Worm (Caenorhabditis elegans) whole organism, mixed stage, embryonic: ENCODE results near the gene arl-3.

ENCODE experiments used
- M03D4.4 ChIP-seq: sonication (generic microtip); optimal IDR thresholded peaks from 2 replicates; lab custom pipeline; 2017; ENCODE audit warnings: mild to moderate bottlenecking, missing genetic modification characterization, missing compliant biosample characterization
- elt-1 ChIP-seq: sonication (generic microtip); optimal IDR thresholded peaks from 2 replicates; lab custom pipeline; 2017; ENCODE audit warnings: missing genetic modification characterization, mild to moderate bottlenecking, missing compliant biosample characterization, antibody characterized with exemption, moderate library complexity, borderline replicate concordance; ENCODE audit not compliant: insufficient read depth
- elt-3 ChIP-seq: fragments of 150-350 bp; optimal IDR thresholded peaks from 2 replicates; lab custom pipeline; 2014; ENCODE audit warnings: missing biosample characterization, missing genetic modification characterization
- lin-13 ChIP-seq: fragments of 150-350 bp; optimal IDR thresholded peaks from 2 replicates; lab custom pipeline; 2014; ENCODE audit warnings: missing biosample characterization, missing genetic modification characterization
- lsy-2 ChIP-seq: fragments of 150-350 bp; optimal IDR thresholded peaks from 2 replicates; lab custom pipeline; 2014; ENCODE audit warnings: missing biosample characterization, missing genetic modification characterization
- mep-1 ChIP-seq: fragments of 150-350 bp; optimal IDR thresholded peaks from 2 replicates; lab custom pipeline; 2017; ENCODE audit warnings: missing biosample characterization, missing genetic modification reagents, missing genetic modification characterization, inconsistent platforms
- nhr-76 ChIP-seq: sonication (generic microtip); optimal IDR thresholded peaks from 2 replicates; lab custom pipeline; 2017; ENCODE audit warnings: missing biosample characterization, missing genetic modification characterization
- sem-2 ChIP-seq: fragments of 200-800 bp; sonication (Bioruptor generic); optimal IDR thresholded peaks from 2 replicates; lab custom pipeline; 2018; ENCODE audit warnings: mild to moderate bottlenecking, missing genetic modification characterization, missing compliant biosample characterization
- snpc-4 ChIP-seq: fragments of 150-350 bp; optimal IDR thresholded peaks from 2 replicates; lab custom pipeline; 2014; ENCODE audit warnings: missing biosample characterization, missing genetic modification characterization
- unc-62 ChIP-seq: fragments of 150-350 bp; optimal IDR thresholded peaks from 2 replicates; lab custom pipeline; 2014; ENCODE audit warnings: missing biosample characterization, missing genetic modification reagents, missing genetic modification characterization
- zip-8 ChIP-seq: fragments of 150-350 bp; optimal IDR thresholded peaks from 2 replicates; lab custom pipeline; 2014; ENCODE audit warnings: missing biosample characterization, missing genetic modification characterization
- ztf-11 ChIP-seq: fragments of 150-350 bp; optimal IDR thresholded peaks from 2 replicates; lab custom pipeline; 2014; ENCODE audit warnings: missing biosample characterization, missing genetic modification characterization

DNA sequence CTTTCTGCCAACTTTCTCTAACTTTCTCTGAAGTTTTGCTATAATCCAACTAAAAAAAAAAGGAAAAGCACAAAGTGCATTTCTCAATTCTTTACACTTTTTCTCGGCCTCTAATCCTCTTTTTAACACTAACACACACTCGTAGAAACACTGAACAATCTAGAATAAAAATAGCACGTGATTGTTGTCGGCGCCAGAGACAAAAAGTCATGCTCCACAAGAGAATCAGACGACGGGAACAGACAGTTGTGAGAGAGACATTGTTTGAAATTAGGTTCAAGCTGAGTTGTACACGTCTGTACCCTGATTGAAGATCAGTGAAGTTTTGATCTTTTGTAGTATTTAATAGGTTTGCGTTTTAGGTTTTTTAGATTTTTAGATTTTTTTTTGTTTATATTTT lies 7.9 kb upstream of the arl-3 start:
- no peak for TF ChIP-seq lin-13
- no peak for TF ChIP-seq zip-8 (tag; lab: Kevin White, UChicago)
- no peak for TF ChIP-seq nhr-76 (tag; lab: Kevin White, UChicago)
- no peak for TF ChIP-seq mep-1 (tag; lab: Kevin White, UChicago)
- no peak for TF ChIP-seq M03D4.4 (tag; lab: Kevin White, UChicago)
- TF ChIP-seq ztf-11 (tag; lab: Kevin White, UChicago), result no peak
- TF ChIP-seq snpc-4 (tag; lab: Kevin White, UChicago), result no peak
- TF ChIP-seq elt-3, result no peak
- no peak for TF ChIP-seq sem-2 (GFP tag; lab: Kevin White, UChicago)
- no peak for TF ChIP-seq unc-62 (GFP tag; lab: Kevin White, UChicago)
- TF ChIP-seq lsy-2 (tag; lab: Kevin White, UChicago), result no peak
- no peak for TF ChIP-seq elt-1 (tag; lab: Kevin White, UChicago)
